Worm (Caenorhabditis elegans) whole organism, L3 larva: ENCODE results near the gene F20D6.10.

ENCODE experiments used
- R02D3.7 ChIP-seq: fragments of 150-350 bp; optimal IDR thresholded peaks from 2 replicates; lab custom pipeline; 2014; ENCODE audit warnings: missing biosample characterization, missing genetic modification characterization
- ZK546.5 ChIP-seq: sonication (generic microtip); optimal IDR thresholded peaks from 2 replicates; lab custom pipeline; 2017; ENCODE audit warnings: missing biosample characterization, missing genetic modification characterization
- aly-2 ChIP-seq: fragments of 150-350 bp; optimal IDR thresholded peaks from 2 replicates; lab custom pipeline; 2014; ENCODE audit warnings: missing biosample characterization, missing genetic modification characterization
- ama-1 ChIP-seq: fragments of 150-350 bp; optimal IDR thresholded peaks from 2 replicates; lab custom pipeline; 2018
- ceh-16 ChIP-seq: sonication (generic microtip); optimal IDR thresholded peaks from 2 replicates; lab custom pipeline; 2017; ENCODE audit warnings: missing biosample characterization, missing genetic modification characterization
- ceh-28 ChIP-seq: fragments of 150-350 bp; optimal IDR thresholded peaks from 2 replicates; lab custom pipeline; 2014; ENCODE audit warnings: missing biosample characterization, missing genetic modification reagents, missing genetic modification characterization
- ceh-82 ChIP-seq: fragments of 150-350 bp; optimal IDR thresholded peaks from 2 replicates; lab custom pipeline; 2014; ENCODE audit warnings: missing biosample characterization, missing genetic modification characterization
- ceh-9 ChIP-seq: sonication (generic microtip); optimal IDR thresholded peaks from 2 replicates; lab custom pipeline; 2018; ENCODE audit warnings: missing biosample characterization, missing genetic modification characterization
- daf-12 ChIP-seq: fragments of 150-350 bp; optimal IDR thresholded peaks from 2 replicates; lab custom pipeline; 2014; ENCODE audit warnings: missing biosample characterization, missing genetic modification reagents, missing genetic modification characterization
- egl-27 ChIP-seq: sonication (generic microtip); optimal IDR thresholded peaks from 4 replicates; lab custom pipeline; 2017; ENCODE audit warnings: missing biosample characterization, missing genetic modification reagents, missing genetic modification characterization
- egl-5 ChIP-seq: fragments of 150-350 bp; optimal IDR thresholded peaks from 2 replicates; lab custom pipeline; 2017; ENCODE audit warnings: missing biosample characterization, missing genetic modification reagents, missing genetic modification characterization, inconsistent platforms
- elt-1 ChIP-seq: fragments of 150-350 bp; optimal IDR thresholded peaks from 2 replicates; lab custom pipeline; 2014; ENCODE audit warnings: missing biosample characterization, missing genetic modification characterization
- elt-2 ChIP-seq: sonication (generic microtip); optimal IDR thresholded peaks from 2 replicates; lab custom pipeline; 2016; ENCODE audit warnings: missing genetic modification reagents, mild to moderate bottlenecking, missing genetic modification characterization, missing compliant biosample characterization
- elt-3 ChIP-seq, 3 experiments: fragments of 150-350 bp in 1 of 3; sonication (generic microtip) in 2 of 3; optimal IDR thresholded peaks; 2 replicates in 2 of 3; 4 replicates in 1 of 3; lab custom pipeline; 2014 to 2017; ENCODE audit warnings: missing biosample characterization in 3 of 3, missing genetic modification characterization in 3 of 3
- eor-1 ChIP-seq, 2 experiments: fragments of 150-350 bp; optimal IDR thresholded peaks; 2 replicates each; lab custom pipeline; 2014 to 2018; ENCODE audit warnings: missing biosample characterization in 2 of 2, missing genetic modification characterization in 2 of 2
- fkh-10 ChIP-seq: sonication (generic microtip); optimal IDR thresholded peaks from 2 replicates; lab custom pipeline; 2017; ENCODE audit warnings: missing biosample characterization, missing genetic modification reagents, missing genetic modification characterization
- fkh-2 ChIP-seq: fragments of 150-350 bp; optimal IDR thresholded peaks from 2 replicates; lab custom pipeline; 2014; ENCODE audit warnings: missing biosample characterization, missing genetic modification reagents, missing genetic modification characterization
- fos-1 ChIP-seq: fragments of 150-350 bp; optimal IDR thresholded peaks from 2 replicates; lab custom pipeline; 2014; ENCODE audit warnings: missing biosample characterization, missing genetic modification characterization
- hmg-11 ChIP-seq: sonication (generic microtip); optimal IDR thresholded peaks from 2 replicates; lab custom pipeline; 2016; ENCODE audit warnings: missing genetic modification characterization, missing compliant biosample characterization
- jun-1 ChIP-seq: fragments of 150-350 bp; optimal IDR thresholded peaks from 2 replicates; lab custom pipeline; 2014; ENCODE audit warnings: missing biosample characterization, missing genetic modification reagents, missing genetic modification characterization
- lin-15B ChIP-seq: fragments of 150-350 bp; optimal IDR thresholded peaks from 2 replicates; lab custom pipeline; 2014; ENCODE audit warnings: missing biosample characterization, missing genetic modification characterization
- lin-39 ChIP-seq: fragments of 150-350 bp; optimal IDR thresholded peaks from 2 replicates; lab custom pipeline; 2018; ENCODE audit warnings: missing biosample characterization, missing genetic modification reagents, missing genetic modification characterization
- lsy-12 ChIP-seq: sonication (generic microtip); optimal IDR thresholded peaks from 2 replicates; lab custom pipeline; 2016; ENCODE audit warnings: mild to moderate bottlenecking, missing genetic modification characterization, missing compliant biosample characterization
- mml-1 ChIP-seq: fragments of 150-350 bp; sonication (generic microtip); optimal IDR thresholded peaks from 3 replicates; lab custom pipeline; 2014; ENCODE audit warnings: missing biosample characterization, missing genetic modification characterization
- nfya-1 ChIP-seq: sonication (generic microtip); optimal IDR thresholded peaks from 2 replicates; lab custom pipeline; 2017; ENCODE audit warnings: missing genetic modification characterization, mild to moderate bottlenecking, missing compliant biosample characterization, antibody characterized with exemption, moderate library complexity; ENCODE audit not compliant: insufficient read depth
- nhr-11 ChIP-seq: fragments of 150-350 bp; optimal IDR thresholded peaks from 2 replicates; lab custom pipeline; 2014; ENCODE audit warnings: missing biosample characterization, missing genetic modification characterization
- nhr-23 ChIP-seq: fragments of 150-350 bp; optimal IDR thresholded peaks from 2 replicates; lab custom pipeline; 2014; ENCODE audit warnings: missing biosample characterization, missing genetic modification reagents, missing genetic modification characterization
- nhr-237 ChIP-seq: fragments of 150-350 bp; optimal IDR thresholded peaks from 2 replicates; lab custom pipeline; 2014; ENCODE audit warnings: missing biosample characterization, missing genetic modification characterization
- nhr-25 ChIP-seq: sonication (generic microtip); optimal IDR thresholded peaks from 2 replicates; lab custom pipeline; 2017; ENCODE audit warnings: missing biosample characterization, missing genetic modification characterization
- nhr-28 ChIP-seq: fragments of 150-350 bp; optimal IDR thresholded peaks from 2 replicates; lab custom pipeline; 2014; ENCODE audit warnings: missing biosample characterization, missing genetic modification characterization
- nhr-43 ChIP-seq: sonication (generic microtip); optimal IDR thresholded peaks from 2 replicates; lab custom pipeline; 2016; ENCODE audit warnings: mild to moderate bottlenecking, missing genetic modification characterization, missing compliant biosample characterization; ENCODE audit not compliant: poor library complexity, severe bottlenecking
- nhr-67 ChIP-seq: fragments of 150-350 bp; optimal IDR thresholded peaks from 2 replicates; lab custom pipeline; 2014; ENCODE audit warnings: missing biosample characterization, missing genetic modification characterization
- nhr-76 ChIP-seq: fragments of 150-350 bp; sonication (generic microtip); optimal IDR thresholded peaks from 5 replicates; lab custom pipeline; 2014; ENCODE audit warnings: missing biosample characterization, missing genetic modification characterization
- nhr-77 ChIP-seq: fragments of 150-350 bp; optimal IDR thresholded peaks from 2 replicates; lab custom pipeline; 2014; ENCODE audit warnings: missing biosample characterization, missing genetic modification characterization
- pha-4 ChIP-seq: fragments of 150-350 bp; optimal IDR thresholded peaks from 2 replicates; lab custom pipeline; 2014; ENCODE audit warnings: missing biosample characterization, missing genetic modification reagents, missing genetic modification characterization
- pqm-1 ChIP-seq: fragments of 150-350 bp; optimal IDR thresholded peaks from 2 replicates; lab custom pipeline; 2017; ENCODE audit warnings: missing biosample characterization, missing genetic modification characterization, inconsistent platforms
- sea-2 ChIP-seq: fragments of 150-350 bp; sonication (generic microtip); optimal IDR thresholded peaks from 4 replicates; lab custom pipeline; 2014; ENCODE audit warnings: missing biosample characterization, missing genetic modification reagents, missing genetic modification characterization
- skn-1 ChIP-seq: fragments of 150-350 bp; optimal IDR thresholded peaks from 2 replicates; lab custom pipeline; 2014; ENCODE audit warnings: missing biosample characterization, missing genetic modification characterization
- snpc-4 ChIP-seq: fragments of 150-350 bp; optimal IDR thresholded peaks from 2 replicates; lab custom pipeline; 2014; ENCODE audit warnings: missing biosample characterization, missing genetic modification characterization
- tbx-2 ChIP-seq: sonication (generic microtip); optimal IDR thresholded peaks from 2 replicates; lab custom pipeline; 2016; ENCODE audit warnings: mild to moderate bottlenecking, missing genetic modification characterization, missing compliant biosample characterization
- unc-39 ChIP-seq: sonication (generic microtip); optimal IDR thresholded peaks from 4 replicates; lab custom pipeline; 2017; ENCODE audit warnings: missing biosample characterization, missing genetic modification characterization
- unc-62 ChIP-seq: fragments of 150-350 bp; sonication (generic microtip); optimal IDR thresholded peaks from 4 replicates; lab custom pipeline; 2014; ENCODE audit warnings: missing biosample characterization, missing genetic modification reagents, missing genetic modification characterization
- zag-1 ChIP-seq: fragments of 150-350 bp; optimal IDR thresholded peaks from 2 replicates; lab custom pipeline; 2014; ENCODE audit warnings: missing biosample characterization, missing genetic modification characterization
- ztf-11 ChIP-seq: fragments of 150-350 bp; optimal IDR thresholded peaks from 2 replicates; lab custom pipeline; 2014; ENCODE audit warnings: missing biosample characterization, missing genetic modification characterization
- ztf-4 ChIP-seq: fragments of 150-350 bp; optimal IDR thresholded peaks from 2 replicates; lab custom pipeline; 2014; ENCODE audit warnings: missing biosample characterization, missing genetic modification characterization

Gene F20D6.10

ce11 chrV:8235331-8235730 is 39.6 kb upstream of the F20D6.10 start:
- TF ChIP-seq nfya-1: peak; percentile 36
- TF ChIP-seq pqm-1 (tag; lab: Kevin White, UChicago): peak; percentile 40
- no peak for TF ChIP-seq nhr-28 (tag; lab: Kevin White, UChicago)
- TF ChIP-seq nhr-25 (tag; lab: Kevin White, UChicago): peak; percentile 53
- peak; percentile 29 for TF ChIP-seq snpc-4 (tag; lab: Kevin White, UChicago)
- no peak for TF ChIP-seq nhr-237 (tag; lab: Kevin White, UChicago)
- TF ChIP-seq nhr-11 (tag; lab: Kevin White, UChicago): no peak
- TF ChIP-seq fos-1 (tag; lab: Kevin White, UChicago): no peak
- peak; percentile 20 for TF ChIP-seq elt-2 (tag; lab: Kevin White, UChicago)
- peak; percentile 39 for TF ChIP-seq nhr-23 (tag; lab: Kevin White, UChicago)
- peak; percentile 41 for TF ChIP-seq lsy-12 (tag; lab: Kevin White, UChicago)
- TF ChIP-seq lin-39 (tag; lab: Kevin White, UChicago): peak; percentile 2
- TF ChIP-seq eor-1 (tag; optimal IDR thresholded peaks at IDR 0.05; lab: Kevin White, UChicago): no peak
- TF ChIP-seq elt-1 (tag; lab: Kevin White, UChicago): no peak
- no peak for TF ChIP-seq nhr-76 (tag; lab: Kevin White, UChicago)
- no peak for TF ChIP-seq elt-3 (tag; optimal IDR thresholded peaks at IDR 0.05; lab: Kevin White, UChicago)
- TF ChIP-seq ztf-11: no peak
- TF ChIP-seq zag-1 (tag; lab: Kevin White, UChicago): no peak
- TF ChIP-seq ZK546.5: no peak
- no peak for TF ChIP-seq ceh-9 (tag; lab: Kevin White, UChicago)
- no peak for TF ChIP-seq sea-2 (GFP tag; lab: Kevin White, UChicago)
- TF ChIP-seq egl-5 (tag; lab: Kevin White, UChicago): no peak
- no peak for TF ChIP-seq ceh-28 (tag; lab: Kevin White, UChicago)
- TF ChIP-seq, all 47 proteins: peak for 8

- peak; percentile 62 for TF ChIP-seq snpc-4 (tag; lab: Kevin White, UChicago)
- TF ChIP-seq elt-2 (tag; lab: Kevin White, UChicago): peak; percentile 1
- no peak for TF ChIP-seq skn-1
- peak; percentile 25 for TF ChIP-seq nfya-1
These were observed 34.3 kb upstream of the F20D6.10 start for ce11 chrV:8230056-8230455.

- TF ChIP-seq ceh-9 (tag; lab: Kevin White, UChicago) (no peak), lin-39 (tag; lab: Kevin White, UChicago) (peak; percentile 69), snpc-4 (tag; lab: Kevin White, UChicago) (peak; percentile 99), nhr-23 (tag; lab: Kevin White, UChicago) (peak; percentile 91), ztf-4 (tag; lab: Kevin White, UChicago) (no peak), ceh-82 (tag; lab: Kevin White, UChicago) (peak; percentile 41), jun-1 (no peak), R02D3.7 (tag; lab: Kevin White, UChicago) (peak; percentile 73), ztf-11 (no peak), nhr-11 (tag; lab: Kevin White, UChicago) (no peak), daf-12 (tag; lab: Kevin White, UChicago) (no peak), zag-1 (tag; lab: Kevin White, UChicago) (peak; percentile 3), eor-1 (tag; optimal IDR thresholded peaks at IDR 0.05; lab: Kevin White, UChicago) (no peak), nfya-1 (peak; percentile 82), pha-4 (peak; percentile 86), fos-1 (tag; lab: Kevin White, UChicago) (no peak), tbx-2 (peak; percentile 69), lsy-12 (tag; lab: Kevin White, UChicago) (peak; percentile 58), skn-1 (no peak), pqm-1 (tag; lab: Kevin White, UChicago) (peak; percentile 77), nhr-28 (tag; lab: Kevin White, UChicago) (no peak), fkh-2 (tag; lab: Kevin White, UChicago) (no peak), lin-15B (tag; lab: Kevin White, UChicago) (peak; percentile 49), nhr-25 (tag; lab: Kevin White, UChicago) (peak; percentile 84), ceh-16 (tag; lab: Kevin White, UChicago) (no peak), nhr-43 (tag; lab: Kevin White, UChicago) (peak; percentile 81), sea-2 (GFP tag; lab: Kevin White, UChicago) (no peak), unc-39 (tag; lab: Kevin White, UChicago) (no peak), hmg-11 (peak; percentile 80), nhr-237 (tag; lab: Kevin White, UChicago) (no peak), nhr-76 (tag; lab: Kevin White, UChicago) (no peak), aly-2 (tag; lab: Kevin White, UChicago) (peak; percentile 91), ama-1 (lab: Kevin White, UChicago) (peak; percentile 94), elt-2 (tag; lab: Kevin White, UChicago) (peak; percentile 70), fkh-10 (GFP tag; lab: Kevin White, UChicago) (no peak), nhr-77 (tag; lab: Kevin White, UChicago) (peak; percentile 45), unc-62 (GFP tag; lab: Kevin White, UChicago) (no peak), elt-1 (tag; lab: Kevin White, UChicago) (no peak), egl-5 (tag; lab: Kevin White, UChicago) (no peak), egl-27 (tag; lab: Kevin White, UChicago) (peak; percentile 66), ZK546.5 (no peak), elt-3 (tag; optimal IDR thresholded peaks at IDR 0.05; lab: Kevin White, UChicago) (peak in 1 of 3 experiments; percentile 40), nhr-67 (tag; lab: Kevin White, UChicago) (no peak), ceh-28 (tag; lab: Kevin White, UChicago) (peak; percentile 59), mml-1 (tag; lab: Kevin White, UChicago) (no peak)
These were observed 33.0 kb upstream of the F20D6.10 start for ce11 chrV:8228712-8229119.
